Fruit fly (Drosophila melanogaster) Kc167 (cell line): ENCODE data around the gene CG7579.

ENCODE experiments used
- Myc ChIP-seq: fragments of >200 bp; optimal IDR thresholded peaks from 2 replicates; lab custom pipeline; 2017; ENCODE audit warnings: missing external identifiers
- Sin3A ChIP-seq: fragments of >200 bp; optimal IDR thresholded peaks from 2 replicates; lab custom pipeline; 2018; ENCODE audit warnings: missing external identifiers
- h ChIP-seq: fragments of >200 bp; optimal IDR thresholded peaks from 3 replicates; lab custom pipeline; 2018; ENCODE audit warnings: missing external identifiers
- insv ChIP-seq: fragments of >200 bp; optimal IDR thresholded peaks from 3 replicates; lab custom pipeline; 2018; ENCODE audit warnings: missing external identifiers
- psq ChIP-seq: fragments of >200 bp; optimal IDR thresholded peaks from 2 replicates; lab custom pipeline; 2017; ENCODE audit warnings: missing external identifiers
- ttk ChIP-seq: sonication (Bioruptor generic); optimal IDR thresholded peaks from 2 replicates; lab custom pipeline; 2017; ENCODE audit warnings: missing external identifiers

The CG7579 gene

dm6 chr3L:15683345-15683922 lies at the start of gene CG7579, which contains the start of gene Pgant8:
Gene CG7579 (minus strand): TSS chr3L:15683445.
Gene Pgant8 (plus strand): TSS chr3L:15683872.
- no peak for TF ChIP-seq psq (lab: Kevin White, UChicago)

- TF ChIP-seq Sin3A (lab: Kevin White, UChicago) (no peak), h (lab: Kevin White, UChicago) (no peak), insv (lab: Kevin White, UChicago) (no peak), ttk (no peak), psq (lab: Kevin White, UChicago) (no peak), Myc (lab: Kevin White, UChicago) (no peak)
These were observed 48.7 kb upstream of the CG7579 start for dm6 chr3L:15731832-15732506.

- TF ChIP-seq h (lab: Kevin White, UChicago) (no peak), Sin3A (lab: Kevin White, UChicago) (no peak), psq (lab: Kevin White, UChicago) (no peak), insv (lab: Kevin White, UChicago) (no peak), Myc (lab: Kevin White, UChicago) (no peak)
These were observed 46.2 kb upstream of the CG7579 start for dm6 chr3L:15729306-15730006.

- TF ChIP-seq ttk (no peak), Sin3A (lab: Kevin White, UChicago) (no peak), Myc (lab: Kevin White, UChicago) (no peak), h (lab: Kevin White, UChicago) (no peak), psq (lab: Kevin White, UChicago) (no peak), insv (lab: Kevin White, UChicago) (no peak)
These were observed 45.0 kb upstream of the CG7579 start, which contains the start of gene comm for dm6 chr3L:15728195-15728594. Gene comm (minus strand): TSS chr3L:15728430.

- TF ChIP-seq h (lab: Kevin White, UChicago) (no peak), Myc (lab: Kevin White, UChicago) (no peak), psq (lab: Kevin White, UChicago) (no peak), ttk (no peak), insv (lab: Kevin White, UChicago) (no peak), Sin3A (lab: Kevin White, UChicago) (no peak)
These were observed 43.6 kb upstream of the CG7579 start for dm6 chr3L:15726799-15727198.

dm6 chr3L:15720905-15721304 lies 37.7 kb upstream of the CG7579 start:
- TF ChIP-seq h (lab: Kevin White, UChicago) = no peak
- no peak for TF ChIP-seq insv (lab: Kevin White, UChicago)
- TF ChIP-seq Sin3A (lab: Kevin White, UChicago) = no peak
- TF ChIP-seq ttk = no peak
- TF ChIP-seq Myc (lab: Kevin White, UChicago) = no peak
- TF ChIP-seq psq (lab: Kevin White, UChicago) = no peak

- TF ChIP-seq insv (lab: Kevin White, UChicago) (no peak), Myc (lab: Kevin White, UChicago) (no peak)
These were observed 37.0 kb upstream of the CG7579 start for dm6 chr3L:15720224-15720623.

dm6 chr3L:15717519-15717918 lies 34.3 kb upstream of the CG7579 start, which contains the start of gene CG42570:
Gene CG42570 (plus strand): TSS chr3L:15717819.
- no peak for TF ChIP-seq insv (lab: Kevin White, UChicago)

- TF ChIP-seq h (lab: Kevin White, UChicago) (no peak), Sin3A (lab: Kevin White, UChicago) (no peak), Myc (lab: Kevin White, UChicago) (no peak), ttk (no peak), insv (lab: Kevin White, UChicago) (no peak), psq (lab: Kevin White, UChicago) (no peak)
These were observed 32.7 kb upstream of the CG7579 start, which contains the start of gene CG42571 for dm6 chr3L:15715788-15716503. Gene CG42571 (plus strand): TSS chr3L:15716453.

- TF ChIP-seq insv (lab: Kevin White, UChicago) (no peak), Myc (lab: Kevin White, UChicago) (no peak), ttk (no peak), psq (lab: Kevin White, UChicago) (no peak), Sin3A (lab: Kevin White, UChicago) (no peak), h (lab: Kevin White, UChicago) (no peak)
These were observed 30.8 kb upstream of the CG7579 start for dm6 chr3L:15713932-15714492.

- TF ChIP-seq h (lab: Kevin White, UChicago) (no peak), Myc (lab: Kevin White, UChicago) (no peak)
These were observed 28.8 kb upstream of the CG7579 start for dm6 chr3L:15712063-15712462.
